Fruit fly (Drosophila melanogaster): ENCODE data around the gene CG12659.

CG12659 gene

DNA sequence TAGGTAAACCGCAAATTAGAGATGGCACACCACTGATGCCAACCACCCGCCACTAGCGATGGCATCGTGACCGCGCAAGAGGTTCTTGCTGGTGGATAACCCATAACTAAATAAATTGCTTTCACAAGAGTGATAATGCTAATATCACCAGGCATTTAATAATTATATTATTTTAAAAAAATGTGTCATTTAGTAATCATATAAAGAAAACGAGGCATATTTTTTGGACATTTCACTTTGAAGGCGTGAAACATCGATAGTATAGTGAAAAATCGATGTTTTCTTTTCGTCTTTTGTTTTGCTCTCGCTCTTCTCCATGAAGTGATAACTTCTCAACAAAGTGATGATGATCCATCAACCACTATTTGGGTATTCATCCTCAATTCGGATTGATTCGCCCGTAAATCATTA is 32.8 kb downstream of the CG12659 start, which contains the start of gene IntS4 (continued):
- no peak for TF ChIP-seq Vsx2 (GFP tag; optimal IDR thresholded peaks at IDR 0.05; ENCODE audit: partially characterized antibody)
- peak; percentile 66 for TF ChIP-seq sv (GFP tag; optimal IDR thresholded peaks at IDR 0.05)
- TF ChIP-seq usp (GFP tag; optimal IDR thresholded peaks at IDR 0.05), result no peak
- peak; percentile 46 for TF ChIP-seq br (GFP tag; optimal IDR thresholded peaks at IDR 0.05)
- peak; percentile 70 for TF ChIP-seq Sp1 (GFP tag; optimal IDR thresholded peaks at IDR 0.05)
- TF ChIP-seq Myc (optimal IDR thresholded peaks at IDR 0.05), result no peak
- TF ChIP-seq ey (GFP tag; optimal IDR thresholded peaks at IDR 0.05), result peak; percentile 51
- peak; percentile 99 for TF ChIP-seq psq (GFP tag; optimal IDR thresholded peaks at IDR 0.05)
- peak; percentile 72 for TF ChIP-seq woc (GFP tag; optimal IDR thresholded peaks at IDR 0.05)

DNA sequence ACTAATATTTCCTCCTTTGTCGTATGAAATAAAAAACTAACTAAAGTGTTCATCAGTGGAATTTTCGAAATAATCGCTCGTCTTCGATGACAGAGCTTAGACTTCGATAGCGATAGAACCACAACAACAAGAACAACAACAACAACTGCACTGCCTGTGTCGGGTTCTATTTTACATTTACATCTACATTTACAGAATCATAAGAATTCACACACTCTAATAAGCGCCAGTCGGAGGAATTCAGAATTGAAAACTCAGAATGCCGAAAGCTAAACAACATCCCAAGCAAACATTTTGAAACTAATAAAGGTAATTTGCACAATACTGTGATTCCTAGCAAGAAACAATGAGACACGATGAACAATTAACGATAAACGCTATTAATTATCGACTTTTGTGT is 37.2 kb downstream of the CG12659 start:
- TF ChIP-seq Jra (GFP tag; optimal IDR thresholded peaks at IDR 0.05) (no peak), dmrt93B (GFP tag; optimal IDR thresholded peaks at IDR 0.05) (no peak), CG9705 (GFP tag; optimal IDR thresholded peaks at IDR 0.05) (no peak)

DNA sequence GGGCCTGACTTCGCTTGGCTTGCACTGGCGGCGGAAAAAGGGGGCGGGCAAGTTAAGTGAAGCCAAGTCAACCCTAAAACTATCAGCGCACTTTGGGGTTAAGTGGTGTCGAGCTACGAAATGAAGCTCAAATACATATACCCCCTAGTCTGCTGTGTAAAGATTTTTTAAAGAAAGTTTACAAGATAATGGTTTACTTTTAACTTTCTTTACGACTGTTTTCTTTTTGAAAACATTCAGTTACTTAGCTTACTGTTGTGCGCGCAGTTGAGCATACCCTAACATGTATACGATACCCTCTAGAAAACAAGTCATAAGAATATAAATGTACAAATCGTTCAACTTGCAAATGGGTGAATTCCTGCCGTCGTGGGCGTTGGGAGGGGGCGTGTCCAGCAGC is 48.8 kb downstream of the CG12659 start:
- no peak for TF ChIP-seq Dfd (GFP tag; optimal IDR thresholded peaks at IDR 0.05)
- no peak for TF ChIP-seq sage (GFP tag; optimal IDR thresholded peaks at IDR 0.05)
- TF ChIP-seq N (GFP tag; optimal IDR thresholded peaks at IDR 0.05), result no peak
- TF ChIP-seq Dif (GFP tag; optimal IDR thresholded peaks at IDR 0.05; ENCODE audit: partially characterized antibody), result no peak
- no peak for TF ChIP-seq tai (GFP tag; optimal IDR thresholded peaks at IDR 0.05)
- no peak for TF ChIP-seq lola (GFP tag; optimal IDR thresholded peaks at IDR 0.05)
- TF ChIP-seq Vsx2 (GFP tag; optimal IDR thresholded peaks at IDR 0.05; ENCODE audit: partially characterized antibody), result no peak
- no peak for TF ChIP-seq Sp1 (GFP tag; optimal IDR thresholded peaks at IDR 0.05)
- no peak for TF ChIP-seq psq (GFP tag; optimal IDR thresholded peaks at IDR 0.05)

DNA sequence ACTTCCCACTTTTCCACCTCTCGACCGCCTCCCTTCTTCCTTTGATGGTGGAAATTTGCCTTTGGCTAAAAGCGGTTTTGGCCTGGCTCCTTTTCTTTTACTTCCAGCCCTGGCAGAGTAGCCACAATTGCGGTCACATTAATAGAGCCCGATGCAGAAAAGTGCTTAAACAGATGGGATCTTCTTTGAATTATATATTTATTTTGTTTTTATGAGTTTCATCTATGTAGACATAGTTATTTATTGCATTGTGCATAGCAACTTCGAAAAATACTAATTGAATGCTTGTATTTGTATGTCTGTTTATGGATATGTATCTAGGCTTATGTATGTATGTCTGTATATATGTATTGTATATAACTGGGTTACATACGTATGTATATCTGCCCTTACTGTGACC is 49.5 kb downstream of the CG12659 start:
- TF ChIP-seq dl (GFP tag; optimal IDR thresholded peaks at IDR 0.05; ENCODE audit: insufficient read depth in 1 of 2, partially characterized antibody in 2 of 2) (no peak), h (GFP tag; optimal IDR thresholded peaks at IDR 0.05) (peak; percentile 15), foxo (GFP tag; optimal IDR thresholded peaks at IDR 0.05) (peak in 1 of 2 experiments; percentile 45), fru (GFP tag; optimal IDR thresholded peaks at IDR 0.05) (peak; percentile 28), ey (GFP tag; optimal IDR thresholded peaks at IDR 0.05) (peak; percentile 25), HLH106 (tag; optimal IDR thresholded peaks at IDR 0.05) (peak; percentile 48), Sp1 (GFP tag; optimal IDR thresholded peaks at IDR 0.05) (peak; percentile 46), dmrt93B (GFP tag; optimal IDR thresholded peaks at IDR 0.05) (no peak)
